Worm (Caenorhabditis elegans) whole organism, early embryonic: ENCODE results near the gene bmk-1.

Source experiments
- B0310.2 ChIP-seq: sonication (generic microtip); optimal IDR thresholded peaks from 2 replicates; lab custom pipeline; 2016; ENCODE audit warnings: mild to moderate bottlenecking, missing genetic modification characterization, missing compliant biosample characterization
- F13C5.2 ChIP-seq: sonication (generic microtip); optimal IDR thresholded peaks from 2 replicates; lab custom pipeline; 2017; ENCODE audit warnings: mild to moderate bottlenecking, missing genetic modification characterization, inconsistent platforms, missing compliant biosample characterization
- aly-1 ChIP-seq: sonication (generic microtip); optimal IDR thresholded peaks from 2 replicates; lab custom pipeline; 2016; ENCODE audit warnings: missing genetic modification characterization, missing compliant biosample characterization
- ama-1 ChIP-seq: fragments of 150-350 bp; optimal IDR thresholded peaks from 2 replicates; lab custom pipeline; 2014
- ceh-13 ChIP-seq: fragments of 200-800 bp; sonication (Bioruptor generic); optimal IDR thresholded peaks from 2 replicates; lab custom pipeline; 2018; ENCODE audit warnings: mild to moderate bottlenecking, missing genetic modification characterization, missing compliant biosample characterization
- ceh-36 ChIP-seq: sonication (generic microtip); optimal IDR thresholded peaks from 2 replicates; lab custom pipeline; 2016; ENCODE audit warnings: missing genetic modification characterization, inconsistent platforms, missing compliant biosample characterization
- ets-7 ChIP-seq: sonication (generic microtip); optimal IDR thresholded peaks from 2 replicates; lab custom pipeline; 2016; ENCODE audit warnings: missing genotype, missing genetic modification characterization, missing compliant biosample characterization
- flt-1 ChIP-seq: fragments of 200-800 bp; sonication (Bioruptor generic); IDR thresholded peaks from 2 replicates; pipeline ENCODE4 v1.3.6; 2022; ENCODE audit warnings: missing genetic modification characterization, missing compliant biosample characterization
- hmbx-1 ChIP-seq: sonication (generic microtip); optimal IDR thresholded peaks from 2 replicates; lab custom pipeline; 2016; ENCODE audit warnings: mild to moderate bottlenecking, missing genetic modification characterization, missing compliant biosample characterization
- hmg-4 ChIP-seq: fragments of 200-800 bp; sonication (Bioruptor generic); optimal IDR thresholded peaks from 2 replicates; lab custom pipeline; 2018; ENCODE audit warnings: mild to moderate bottlenecking, missing genetic modification characterization, missing compliant biosample characterization
- hnd-1 ChIP-seq: sonication (generic microtip); optimal IDR thresholded peaks from 2 replicates; lab custom pipeline; 2016; ENCODE audit warnings: missing genetic modification characterization, missing compliant biosample characterization
- pes-1 ChIP-seq: fragments of 200-800 bp; sonication (Bioruptor generic); IDR thresholded peaks from 2 replicates; pipeline ENCODE4 v1.3.6; 2022; ENCODE audit warnings: missing genetic modification reagents, missing genetic modification characterization, missing compliant biosample characterization
- scrt-1 ChIP-seq: fragments of 200-800 bp; sonication (Bioruptor generic); IDR thresholded peaks from 2 replicates; pipeline ENCODE4 v1.3.6; 2022; ENCODE audit warnings: missing genetic modification characterization, missing compliant biosample characterization
- sea-1 ChIP-seq: fragments of 200-800 bp; sonication (Bioruptor generic); conservative IDR thresholded peaks from 2 replicates; pipeline ENCODE4 v1.3.6; 2022; ENCODE audit warnings: missing genetic modification characterization, missing compliant biosample characterization
- tbx-11 ChIP-seq: fragments of 200-800 bp; sonication (Bioruptor generic); IDR thresholded peaks from 2 replicates; pipeline ENCODE4 v1.3.6; 2022; ENCODE audit warnings: missing genetic modification characterization, missing compliant biosample characterization
- tbx-37 ChIP-seq: fragments of 200-800 bp; sonication (Bioruptor generic); conservative IDR thresholded peaks from 2 replicates; pipeline ENCODE4 v1.3.6; 2022; ENCODE audit warnings: missing genetic modification reagents, missing genetic modification characterization, missing compliant biosample characterization
- tra-4 ChIP-seq: sonication (generic microtip); optimal IDR thresholded peaks from 2 replicates; lab custom pipeline; 2017; ENCODE audit warnings: missing genetic modification characterization, missing compliant biosample characterization

The bmk-1 gene

DNA sequence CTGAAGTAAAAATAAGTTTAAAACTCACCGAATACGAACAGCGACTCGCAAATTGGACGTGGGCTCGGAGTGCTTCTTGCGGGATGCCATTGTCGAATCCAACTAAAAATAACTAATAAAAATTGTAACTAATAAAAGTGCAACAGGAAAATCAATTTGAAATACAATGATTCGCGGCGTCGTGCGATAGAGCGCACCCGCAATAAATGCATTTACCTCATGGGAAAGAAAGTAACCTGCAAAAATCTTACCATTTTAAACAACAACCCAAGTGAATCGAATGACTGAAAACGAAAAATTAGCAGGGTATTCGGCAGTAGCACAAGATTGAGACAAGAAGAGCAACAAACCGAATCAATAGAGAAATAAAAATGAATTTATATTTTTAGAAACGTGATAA lies at the start of gene bmk-1:
TSS of gene bmk-1 (minus strand) at position 359 of the 400 bp plus-strand sequence.
- TF ChIP-seq tra-4 (tag; lab: Kevin White, UChicago) (no peak), tbx-37 (GFP tag; lab: Robert Waterston, UW) (no peak), ceh-36 (tag; lab: Kevin White, UChicago) (no peak), hnd-1 (tag; lab: Kevin White, UChicago) (no peak), B0310.2 (tag; lab: Kevin White, UChicago) (no peak), hmbx-1 (tag; lab: Kevin White, UChicago) (no peak), hmg-4 (GFP tag; lab: Kevin White, UChicago) (no peak), sea-1 (GFP tag; lab: Robert Waterston, UW) (no peak), aly-1 (tag; lab: Kevin White, UChicago) (no peak), F13C5.2 (tag; lab: Kevin White, UChicago) (no peak), flt-1 (no peak), pes-1 (GFP tag; lab: Robert Waterston, UW) (no peak), ceh-13 (GFP tag; lab: Kevin White, UChicago) (no peak), scrt-1 (GFP tag; lab: Robert Waterston, UW) (no peak), tbx-11 (GFP tag; lab: Robert Waterston, UW) (no peak)

DNA sequence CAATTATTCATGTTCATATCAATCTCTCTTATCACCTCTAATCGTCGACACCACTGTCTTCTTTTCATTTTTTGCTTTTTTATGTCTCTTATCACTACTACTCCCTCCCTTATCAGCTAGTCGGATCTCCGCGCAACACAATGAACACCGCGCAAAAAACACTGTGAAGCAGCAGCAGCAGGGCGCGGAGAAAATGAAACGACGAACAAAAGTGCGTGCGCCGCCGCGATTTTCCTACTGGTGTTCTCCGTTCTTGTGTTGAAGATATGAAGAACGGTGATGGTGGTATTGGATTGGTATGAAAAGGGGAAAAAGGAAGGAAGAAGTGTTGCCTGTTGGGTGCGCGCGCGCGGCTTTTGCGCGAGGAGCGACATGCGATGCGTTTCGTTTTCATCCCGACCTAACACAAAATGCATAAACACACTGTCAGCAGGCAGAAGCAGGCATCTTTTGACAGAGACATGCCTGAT lies 49.0 kb upstream of the bmk-1 start:
- peak; percentile 68 for TF ChIP-seq hmg-4 (GFP tag; lab: Kevin White, UChicago)
- TF ChIP-seq tbx-11 (GFP tag; lab: Robert Waterston, UW), result no peak
- TF ChIP-seq aly-1 (tag; lab: Kevin White, UChicago), result no peak
- TF ChIP-seq ceh-13 (GFP tag; lab: Kevin White, UChicago), result no peak
- no peak for TF ChIP-seq tbx-37 (GFP tag; lab: Robert Waterston, UW)

DNA sequence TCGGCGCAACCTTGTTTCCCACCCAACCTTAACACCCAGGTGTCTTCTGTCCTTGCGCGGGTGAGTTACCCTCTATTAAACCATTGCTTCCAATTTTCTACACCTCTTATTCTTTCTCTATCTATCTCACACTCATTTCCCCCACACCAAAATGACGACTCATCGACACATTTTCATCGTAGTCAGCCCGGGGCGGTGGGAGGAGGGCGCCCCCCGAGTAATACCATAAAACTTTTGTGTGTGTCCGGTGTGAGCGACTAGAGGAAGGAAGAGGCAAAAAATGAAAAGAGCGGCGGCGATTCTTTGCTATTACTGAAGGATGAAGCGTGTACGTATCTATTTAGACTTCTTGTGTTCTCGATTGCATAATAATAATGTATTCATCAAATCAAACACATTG lies 48.0 kb upstream of the bmk-1 start:
- TF ChIP-seq tra-4 (tag; lab: Kevin White, UChicago) (no peak), F13C5.2 (tag; lab: Kevin White, UChicago) (no peak), ceh-13 (GFP tag; lab: Kevin White, UChicago) (no peak), flt-1 (no peak), ceh-36 (tag; lab: Kevin White, UChicago) (no peak), sea-1 (GFP tag; lab: Robert Waterston, UW) (0 out of 2 replicates have a peak, but pooled peaks have one; percentile 45), ets-7 (tag; lab: Kevin White, UChicago) (no peak), tbx-11 (GFP tag; lab: Robert Waterston, UW) (no peak), pes-1 (GFP tag; lab: Robert Waterston, UW) (peak; percentile 29; the same call in 1 of the 2 replicates), B0310.2 (tag; lab: Kevin White, UChicago) (no peak), scrt-1 (GFP tag; lab: Robert Waterston, UW) (0 out of 2 replicates have a peak, but pooled peaks have one; percentile 49), ama-1 (lab: Kevin White, UChicago) (no peak), hmbx-1 (tag; lab: Kevin White, UChicago) (no peak), tbx-37 (GFP tag; lab: Robert Waterston, UW) (no peak), hnd-1 (tag; lab: Kevin White, UChicago) (no peak), aly-1 (tag; lab: Kevin White, UChicago) (no peak), hmg-4 (GFP tag; lab: Kevin White, UChicago) (peak; percentile 44)

DNA sequence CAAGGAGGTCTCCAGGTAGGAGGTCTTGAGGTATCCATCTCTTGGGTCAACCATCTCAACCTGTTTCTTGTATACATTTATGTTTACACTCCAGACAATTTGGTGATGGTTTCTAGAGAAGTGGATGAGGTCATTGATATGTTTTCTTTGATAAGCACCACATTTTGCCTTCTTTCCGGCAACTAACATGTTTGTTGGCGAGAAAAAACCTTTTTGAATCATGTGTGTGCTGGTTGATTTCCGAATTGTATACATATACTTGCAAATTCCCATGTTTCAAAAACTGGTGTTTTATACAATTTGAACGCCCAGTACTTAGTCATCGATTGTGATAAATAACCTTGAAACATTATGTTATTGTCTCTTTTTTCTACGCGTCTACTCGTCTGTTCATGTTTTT lies 47.3 kb upstream of the bmk-1 start:
- TF ChIP-seq tra-4 (tag; lab: Kevin White, UChicago) (no peak), ets-7 (tag; lab: Kevin White, UChicago) (no peak), hmg-4 (GFP tag; lab: Kevin White, UChicago) (no peak), hnd-1 (tag; lab: Kevin White, UChicago) (no peak), pes-1 (GFP tag; lab: Robert Waterston, UW) (no peak)

DNA sequence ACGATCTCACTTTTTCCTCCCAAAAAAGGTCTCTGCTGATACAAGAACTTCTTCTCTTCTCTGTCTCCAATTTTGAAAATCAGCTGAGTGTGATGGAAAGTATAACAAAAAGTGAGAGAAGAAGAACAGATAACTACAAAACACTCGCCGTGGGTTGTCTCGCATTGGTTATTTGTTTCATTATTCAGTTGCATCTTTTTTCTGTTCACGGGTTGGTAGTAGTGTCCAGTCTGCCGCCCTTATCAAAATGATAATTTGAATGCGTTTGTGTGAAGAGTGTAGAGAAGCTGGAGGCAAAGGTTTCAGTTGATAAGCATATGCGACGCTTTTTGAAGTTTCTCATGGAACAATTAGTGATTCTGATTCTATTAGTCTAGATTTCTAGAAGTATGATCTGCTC lies 46.3 kb upstream of the bmk-1 start:
- TF ChIP-seq hnd-1 (tag; lab: Kevin White, UChicago), result no peak
- no peak for TF ChIP-seq flt-1
- no peak for TF ChIP-seq ceh-13 (GFP tag; lab: Kevin White, UChicago)
- no peak for TF ChIP-seq scrt-1 (GFP tag; lab: Robert Waterston, UW)

DNA sequence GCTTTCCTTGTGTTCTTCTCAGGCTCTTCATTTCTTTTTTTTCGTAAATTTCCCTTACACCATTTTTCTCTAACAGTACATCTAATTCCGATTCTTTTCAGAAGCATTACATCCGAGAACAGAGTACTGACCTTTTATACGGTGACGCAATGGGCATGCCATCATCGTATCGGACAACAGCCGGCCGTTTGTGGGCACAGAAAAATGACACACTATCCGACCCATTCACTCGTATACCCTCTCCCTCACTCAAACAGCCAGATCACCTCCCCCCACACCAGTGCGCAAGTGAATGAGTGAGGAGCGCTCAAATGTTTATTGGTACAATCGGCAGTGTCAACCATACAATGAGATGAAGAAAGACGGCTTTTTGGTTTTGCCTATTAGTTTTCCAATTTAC lies 44.4 kb upstream of the bmk-1 start, which contains the start of gene R02D5.24:
TSS of gene R02D5.24 (plus strand) at position 205 of the 400 bp plus-strand sequence.
- TF ChIP-seq flt-1 (peak; percentile 28; the same call in 1 of the 2 replicates), tra-4 (tag; lab: Kevin White, UChicago) (no peak), hmg-4 (GFP tag; lab: Kevin White, UChicago) (peak; percentile 70), hmbx-1 (tag; lab: Kevin White, UChicago) (no peak), B0310.2 (tag; lab: Kevin White, UChicago) (peak; percentile 1)

DNA sequence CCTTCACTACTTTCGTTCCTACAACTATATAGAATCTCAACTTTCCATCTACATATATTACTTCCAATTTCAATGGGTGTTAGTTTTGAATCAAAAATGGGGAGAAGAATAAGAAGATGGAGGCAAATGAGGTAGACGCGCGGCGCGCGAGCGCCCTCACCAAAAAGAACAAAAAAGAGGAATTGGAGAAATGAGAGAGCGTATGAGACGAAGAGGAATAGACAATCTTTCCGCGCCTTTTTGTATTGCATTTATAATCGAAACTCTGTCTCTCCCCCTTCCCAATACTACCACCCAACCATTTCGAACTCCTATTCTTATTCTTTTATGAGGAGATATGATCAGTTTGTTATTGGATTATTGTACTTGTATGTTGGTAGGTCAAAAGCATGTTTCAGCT lies 43.8 kb upstream of the bmk-1 start:
- TF ChIP-seq hnd-1 (tag; lab: Kevin White, UChicago) (no peak), hmbx-1 (tag; lab: Kevin White, UChicago) (no peak), hmg-4 (GFP tag; lab: Kevin White, UChicago) (no peak), B0310.2 (tag; lab: Kevin White, UChicago) (no peak), pes-1 (GFP tag; lab: Robert Waterston, UW) (no peak), ets-7 (tag; lab: Kevin White, UChicago) (no peak), ceh-13 (GFP tag; lab: Kevin White, UChicago) (no peak), tbx-11 (GFP tag; lab: Robert Waterston, UW) (no peak), tbx-37 (GFP tag; lab: Robert Waterston, UW) (no peak), scrt-1 (GFP tag; lab: Robert Waterston, UW) (no peak), tra-4 (tag; lab: Kevin White, UChicago) (no peak), flt-1 (no peak)
